Fruit fly (Drosophila melanogaster): ENCODE results near the gene rod.

DNA sequence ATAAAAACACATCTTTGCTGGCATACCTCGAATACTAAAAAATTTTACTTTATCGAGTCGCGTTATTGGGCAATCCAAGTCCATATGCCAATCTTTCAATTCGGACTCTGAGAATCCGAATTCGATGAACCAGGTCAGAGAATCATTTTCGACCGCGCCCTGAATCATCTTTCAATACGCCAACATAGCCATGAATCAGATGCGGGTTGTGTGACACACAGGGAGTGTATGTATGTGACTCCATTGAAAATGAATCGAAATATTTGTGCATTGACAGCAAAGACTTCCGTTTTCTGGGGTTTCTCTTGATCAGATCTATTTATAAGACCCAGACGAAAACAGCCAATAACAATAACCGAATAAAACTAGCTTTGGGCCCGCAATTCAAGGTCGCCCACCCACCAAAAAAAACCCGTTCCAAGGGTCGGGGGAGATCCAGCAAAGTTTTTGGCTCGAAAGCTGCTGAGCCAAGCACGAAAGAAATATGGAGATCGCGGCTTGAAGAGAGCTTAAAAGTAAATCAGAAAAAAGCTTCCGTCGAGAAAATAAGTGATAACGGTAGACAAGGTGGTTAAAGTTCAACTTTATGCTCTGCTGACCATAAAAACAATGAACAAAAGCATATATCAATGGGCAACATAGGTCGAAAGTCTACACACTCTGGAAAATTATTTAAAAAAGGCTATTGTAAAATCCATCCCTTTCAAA is 23.8 kb downstream of the rod start:
- no peak for TF ChIP-seq CG12605 (GFP tag; IDR thresholded peaks at IDR 0.05)
- TF ChIP-seq EcR (GFP tag; optimal IDR thresholded peaks at IDR 0.05): no peak

Measured in whole organism, pupa.